Fruit fly (Drosophila melanogaster): ENCODE results near the gene CG4598.

CG4598 gene

dm6 chr2L:9937908-9938307 is 19.5 kb downstream of the CG4598 start, which contains the start of gene Arglu1:
TSS of gene Arglu1 (minus strand) at chr2L:9938134.
- TF ChIP-seq EcR (GFP tag; optimal IDR thresholded peaks at IDR 0.05) (no peak), pan (optimal IDR thresholded peaks at IDR 0.05) (no peak), psq (optimal IDR thresholded peaks at IDR 0.05) (no peak), CG8478 (optimal IDR thresholded peaks at IDR 0.05) (no peak), Dll (optimal IDR thresholded peaks at IDR 0.05) (no peak), usp (GFP tag; optimal IDR thresholded peaks at IDR 0.05) (no peak)

dm6 chr2L:9938631-9939256 is 20.3 kb downstream of the CG4598 start, which contains the start of the genes Datp and CG4619:
TSS of gene Datp (minus strand) at chr2L:9938790.
TSS of gene CG4619 (plus strand) at chr2L:9938863.
- no peak for TF ChIP-seq usp (GFP tag; optimal IDR thresholded peaks at IDR 0.05)
- no peak for TF ChIP-seq pan (optimal IDR thresholded peaks at IDR 0.05)
- TF ChIP-seq psq (optimal IDR thresholded peaks at IDR 0.05): no peak
- TF ChIP-seq Dll (optimal IDR thresholded peaks at IDR 0.05): no peak
- TF ChIP-seq CG8478 (optimal IDR thresholded peaks at IDR 0.05): no peak
- no peak for TF ChIP-seq EcR (GFP tag; optimal IDR thresholded peaks at IDR 0.05)

dm6 chr2L:9943521-9943920 is 25.1 kb downstream of the CG4598 start:
- TF ChIP-seq psq (optimal IDR thresholded peaks at IDR 0.05) (no peak), CG8478 (optimal IDR thresholded peaks at IDR 0.05) (no peak), EcR (GFP tag; optimal IDR thresholded peaks at IDR 0.05) (no peak), Dll (optimal IDR thresholded peaks at IDR 0.05) (no peak), pan (optimal IDR thresholded peaks at IDR 0.05) (no peak)

- TF ChIP-seq usp (GFP tag; optimal IDR thresholded peaks at IDR 0.05) (no peak), psq (optimal IDR thresholded peaks at IDR 0.05) (no peak), CG8478 (optimal IDR thresholded peaks at IDR 0.05) (no peak), EcR (GFP tag; optimal IDR thresholded peaks at IDR 0.05) (no peak), pan (optimal IDR thresholded peaks at IDR 0.05) (no peak), Dll (optimal IDR thresholded peaks at IDR 0.05) (no peak)
Observed at dm6 chr2L:9945086-9945485, 26.7 kb downstream of the CG4598 start.

- TF ChIP-seq Dll (optimal IDR thresholded peaks at IDR 0.05) (no peak), psq (optimal IDR thresholded peaks at IDR 0.05) (no peak), CG8478 (optimal IDR thresholded peaks at IDR 0.05) (no peak), EcR (GFP tag; optimal IDR thresholded peaks at IDR 0.05) (no peak), usp (GFP tag; optimal IDR thresholded peaks at IDR 0.05) (no peak), pan (optimal IDR thresholded peaks at IDR 0.05) (no peak)
Observed at dm6 chr2L:9946051-9946450, 27.6 kb downstream of the CG4598 start.

dm6 chr2L:9947265-9947664 is 28.8 kb downstream of the CG4598 start, which contains the start of gene CG5853:
TSS of gene CG5853 (minus strand) at chr2L:9947648.
- TF ChIP-seq usp (GFP tag; optimal IDR thresholded peaks at IDR 0.05) (no peak), psq (optimal IDR thresholded peaks at IDR 0.05) (no peak), pan (optimal IDR thresholded peaks at IDR 0.05) (no peak), Dll (optimal IDR thresholded peaks at IDR 0.05) (no peak), EcR (GFP tag; optimal IDR thresholded peaks at IDR 0.05) (no peak), CG8478 (optimal IDR thresholded peaks at IDR 0.05) (no peak)

- TF ChIP-seq CG8478 (optimal IDR thresholded peaks at IDR 0.05) (no peak), pan (optimal IDR thresholded peaks at IDR 0.05) (no peak), Dll (optimal IDR thresholded peaks at IDR 0.05) (no peak), psq (optimal IDR thresholded peaks at IDR 0.05) (no peak), usp (GFP tag; optimal IDR thresholded peaks at IDR 0.05) (no peak), EcR (GFP tag; optimal IDR thresholded peaks at IDR 0.05) (no peak)
Observed at dm6 chr2L:9947738-9948519, 29.5 kb downstream of the CG4598 start.

dm6 chr2L:9948520-9948858 is 30.1 kb downstream of the CG4598 start:
- TF ChIP-seq pan (optimal IDR thresholded peaks at IDR 0.05): no peak

dm6 chr2L:9949178-9950062 is 31.0 kb downstream of the CG4598 start:
- TF ChIP-seq psq (optimal IDR thresholded peaks at IDR 0.05): no peak
- no peak for TF ChIP-seq EcR (GFP tag; optimal IDR thresholded peaks at IDR 0.05)
- no peak for TF ChIP-seq usp (GFP tag; optimal IDR thresholded peaks at IDR 0.05)
- no peak for TF ChIP-seq pan (optimal IDR thresholded peaks at IDR 0.05)
- TF ChIP-seq Dll (optimal IDR thresholded peaks at IDR 0.05): no peak
- no peak for TF ChIP-seq CG8478 (optimal IDR thresholded peaks at IDR 0.05)

- no peak for TF ChIP-seq usp (GFP tag; optimal IDR thresholded peaks at IDR 0.05)
- no peak for TF ChIP-seq EcR (GFP tag; optimal IDR thresholded peaks at IDR 0.05)
- no peak for TF ChIP-seq Dll (optimal IDR thresholded peaks at IDR 0.05)
- TF ChIP-seq pan (optimal IDR thresholded peaks at IDR 0.05): no peak
- TF ChIP-seq CG8478 (optimal IDR thresholded peaks at IDR 0.05): no peak
- TF ChIP-seq psq (optimal IDR thresholded peaks at IDR 0.05): no peak
Observed at dm6 chr2L:9954119-9954518, 35.7 kb downstream of the CG4598 start, which contains the start of the genes CG13126 and CG4709. TSS of gene CG13126 (minus strand) at chr2L:9954181. TSS of gene CG4709 (plus strand) at chr2L:9954325.

- TF ChIP-seq psq (optimal IDR thresholded peaks at IDR 0.05): no peak
- no peak for TF ChIP-seq usp (GFP tag; optimal IDR thresholded peaks at IDR 0.05)
- TF ChIP-seq EcR (GFP tag; optimal IDR thresholded peaks at IDR 0.05): no peak
- no peak for TF ChIP-seq Dll (optimal IDR thresholded peaks at IDR 0.05)
- no peak for TF ChIP-seq CG8478 (optimal IDR thresholded peaks at IDR 0.05)
- TF ChIP-seq pan (optimal IDR thresholded peaks at IDR 0.05): no peak
Observed at dm6 chr2L:9954696-9955095, 36.3 kb downstream of the CG4598 start.
